Comparison of ENCODE assay signal across 4 worm cellular contexts in the genomic region with DNA sequence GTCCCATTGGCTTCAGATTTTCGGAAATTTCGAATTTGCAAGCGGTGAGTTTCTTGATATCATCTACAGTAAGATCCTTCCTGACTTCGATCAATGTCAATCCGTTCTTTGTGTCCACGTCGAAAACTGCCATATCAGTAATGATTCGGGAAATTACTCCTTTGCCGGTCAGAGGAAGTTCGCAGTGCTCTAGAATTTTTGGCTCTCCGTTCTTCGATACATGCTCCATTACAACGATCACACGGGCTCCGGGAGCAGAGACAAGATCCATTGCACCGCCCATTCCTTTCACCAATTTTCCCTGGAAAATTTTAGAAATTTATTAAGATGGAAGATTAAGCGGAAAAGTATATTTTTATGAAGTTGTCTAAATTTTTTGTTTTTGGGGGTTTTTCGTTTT.
TF ChIP-seq lines count a peak whose summit lies in the region.

No protein-coding gene starts in this region.

TF ChIP-seq in whole organism, L1 larva, 84 proteins besides CTCF, POLR2A, EP300 and RAD21:
- TF ChIP-seq xbp-1 (tag; optimal IDR thresholded peaks at IDR 0.05; lab: Kevin White, UChicago) (no peak), hlh-17 (GFP tag; optimal IDR thresholded peaks at IDR 0.05; lab: Kevin White, UChicago; ENCODE audit: borderline replicate concordance) (peak; percentile 28), nhr-90 (tag; optimal IDR thresholded peaks at IDR 0.05; lab: Kevin White, UChicago; ENCODE audit: poor library complexity) (no peak)

TF ChIP-seq in whole organism, L3 larva, 47 proteins besides CTCF, POLR2A, EP300 and RAD21:
- no peak for TF ChIP-seq lin-39 (tag; optimal IDR thresholded peaks at IDR 0.05; lab: Kevin White, UChicago)
- TF ChIP-seq ama-1 (optimal IDR thresholded peaks at IDR 0.05; lab: Kevin White, UChicago), result peak; percentile 86
- no peak for TF ChIP-seq ceh-9 (tag; optimal IDR thresholded peaks at IDR 0.05; lab: Kevin White, UChicago)
- no peak for TF ChIP-seq nhr-12 (tag; optimal IDR thresholded peaks at IDR 0.05; lab: Kevin White, UChicago)
- no peak for TF ChIP-seq unc-62 (GFP tag; optimal IDR thresholded peaks at IDR 0.05; lab: Kevin White, UChicago)
- no peak for TF ChIP-seq nhr-237 (tag; optimal IDR thresholded peaks at IDR 0.05; lab: Kevin White, UChicago)
- no peak for TF ChIP-seq sea-2 (GFP tag; optimal IDR thresholded peaks at IDR 0.05; lab: Kevin White, UChicago)
- TF ChIP-seq zag-1 (tag; optimal IDR thresholded peaks at IDR 0.05; lab: Kevin White, UChicago), result no peak
- TF ChIP-seq mml-1 (tag; optimal IDR thresholded peaks at IDR 0.05; lab: Kevin White, UChicago), result no peak
- TF ChIP-seq fkh-10 (GFP tag; optimal IDR thresholded peaks at IDR 0.05; lab: Kevin White, UChicago), result no peak
- peak; percentile 41 for TF ChIP-seq nhr-43 (tag; optimal IDR thresholded peaks at IDR 0.05; lab: Kevin White, UChicago; ENCODE audit: poor library complexity, severe bottlenecking)

TF ChIP-seq in whole organism, L4 larva, 104 proteins besides CTCF, POLR2A, EP300 and RAD21 (continues in another document):
- no peak for TF ChIP-seq F10B5.3 (tag; optimal IDR thresholded peaks at IDR 0.05; lab: Kevin White, UChicago)
- no peak for TF ChIP-seq egl-27 (tag; optimal IDR thresholded peaks at IDR 0.05; lab: Kevin White, UChicago)
- TF ChIP-seq snpc-1.2 (GFP tag; IDR thresholded peaks at IDR 0.05; lab: Robert Waterston, UW), result peak; percentile 21; the same call in 1 of the 2 replicates
- TF ChIP-seq nhr-111 (GFP tag; optimal IDR thresholded peaks at IDR 0.05; lab: Kevin White, UChicago), result peak; percentile 58
- peak; percentile 48 for TF ChIP-seq mes-2 (tag; optimal IDR thresholded peaks at IDR 0.05; lab: Kevin White, UChicago; ENCODE audit: poor library complexity, severe bottlenecking)
- TF ChIP-seq ama-1 (optimal IDR thresholded peaks at IDR 0.05; lab: Kevin White, UChicago), result peak; percentile 39
- no peak for TF ChIP-seq mxl-2 (GFP tag; conservative IDR thresholded peaks at IDR 0.05; lab: Robert Waterston, UW)
- TF ChIP-seq cey-2 (tag; optimal IDR thresholded peaks at IDR 0.05; lab: Kevin White, UChicago; ENCODE audit: borderline replicate concordance, insufficient read depth), result no peak
- TF ChIP-seq sdz-12 (GFP tag; optimal IDR thresholded peaks at IDR 0.05; lab: Kevin White, UChicago), result peak; percentile 65
- TF ChIP-seq ceh-82 (tag; optimal IDR thresholded peaks at IDR 0.05; lab: Kevin White, UChicago), result no peak
- no peak for TF ChIP-seq dve-1 (tag; optimal IDR thresholded peaks at IDR 0.05; lab: Kevin White, UChicago; ENCODE audit: insufficient read depth)
- TF ChIP-seq daf-19 (GFP tag; conservative IDR thresholded peaks at IDR 0.05; lab: Robert Waterston, UW), result no peak
- 0 out of 2 replicates have a peak, but pooled peaks have one; percentile 15 for TF ChIP-seq ZK337.2 (GFP tag; IDR thresholded peaks at IDR 0.05; lab: Robert Waterston, UW)
- peak; percentile 6; the same call in 1 of the 2 replicates for TF ChIP-seq mdt-29 (GFP tag; IDR thresholded peaks at IDR 0.05; lab: Robert Waterston, UW)
- TF ChIP-seq lin-29 (GFP tag; IDR thresholded peaks at IDR 0.05; lab: Robert Waterston, UW), result 0 out of 2 replicates have a peak, but pooled peaks have one; percentile 38
- TF ChIP-seq hlh-30 (tag; optimal IDR thresholded peaks at IDR 0.05; lab: Kevin White, UChicago; ENCODE audit: insufficient read depth), result no peak
- TF ChIP-seq ceh-62 (tag; optimal IDR thresholded peaks at IDR 0.05; lab: Kevin White, UChicago), result no peak
- no peak for TF ChIP-seq zip-2 (tag; optimal IDR thresholded peaks at IDR 0.05; lab: Kevin White, UChicago)
- no peak for TF ChIP-seq nhr-48 (tag; optimal IDR thresholded peaks at IDR 0.05; lab: Kevin White, UChicago)
- TF ChIP-seq madf-9 (GFP tag; conservative IDR thresholded peaks at IDR 0.05; lab: Robert Waterston, UW), result no peak
- TF ChIP-seq madf-5 (GFP tag; IDR thresholded peaks at IDR 0.05; lab: Robert Waterston, UW), result 0 out of 4 replicates have a peak, but pooled peaks of 1 of the 2 experiments have one; percentile 36
- peak; percentile 8 for TF ChIP-seq duxl-1 (tag; optimal IDR thresholded peaks at IDR 0.05; lab: Kevin White, UChicago; ENCODE audit: poor library complexity)
- TF ChIP-seq php-3 (GFP tag; IDR thresholded peaks at IDR 0.05; lab: Robert Waterston, UW), result 0 out of 2 replicates have a peak, but pooled peaks have one; percentile 32
- no peak for TF ChIP-seq ztf-11 (tag; optimal IDR thresholded peaks at IDR 0.05; lab: Kevin White, UChicago)
- TF ChIP-seq D1046.2 (GFP tag; IDR thresholded peaks at IDR 0.05; lab: Robert Waterston, UW), result 0 out of 2 replicates have a peak, but pooled peaks have one; percentile 25
- TF ChIP-seq daf-16 (GFP tag; optimal IDR thresholded peaks at IDR 0.05; lab: Kevin White, UChicago), result no peak
- TF ChIP-seq daf-16 (tag; optimal IDR thresholded peaks at IDR 0.05; lab: Kevin White, UChicago), result peak; percentile 14
- TF ChIP-seq nhr-77 (tag; optimal IDR thresholded peaks at IDR 0.05; lab: Kevin White, UChicago), result no peak
- TF ChIP-seq Y5F2A.4 (GFP tag; optimal IDR thresholded peaks at IDR 0.05; lab: Kevin White, UChicago), result no peak
- peak; percentile 58; the same call in 1 of the 2 replicates for TF ChIP-seq egl-43 (GFP tag; IDR thresholded peaks at IDR 0.05; lab: Robert Waterston, UW)
- 0 out of 2 replicates have a peak, but pooled peaks have one; percentile 24 for TF ChIP-seq ctbp-1 (GFP tag; IDR thresholded peaks at IDR 0.05; lab: Robert Waterston, UW)
- no peak for TF ChIP-seq ceh-32 (tag; optimal IDR thresholded peaks at IDR 0.05; lab: Kevin White, UChicago; ENCODE audit: poor library complexity)
- TF ChIP-seq lim-7 (GFP tag; IDR thresholded peaks at IDR 0.05; lab: Robert Waterston, UW), result 0 out of 2 replicates have a peak, but pooled peaks have one; percentile 61

TF ChIP-seq in whole organism, young adult, 124 proteins besides CTCF, POLR2A, EP300 and RAD21 (continues in another document):
- TF ChIP-seq hsf-1 (GFP tag; IDR thresholded peaks at IDR 0.05; lab: Robert Waterston, UW) (no peak), snpc-3.4 (tag; optimal IDR thresholded peaks at IDR 0.05; lab: Kevin White, UChicago) (no peak), pbrm-1 (GFP tag; IDR thresholded peaks at IDR 0.05; lab: Robert Waterston, UW) (no peak), B0019.2 (GFP tag; conservative IDR thresholded peaks at IDR 0.05; lab: Robert Waterston, UW) (no peak), snpc-1.1 (tag; optimal IDR thresholded peaks at IDR 0.05; lab: Kevin White, UChicago; ENCODE audit: insufficient read depth) (no peak), D2030.7 (GFP tag; IDR thresholded peaks at IDR 0.05; lab: Robert Waterston, UW) (no peak), C06A6.2 (GFP tag; conservative IDR thresholded peaks at IDR 0.05; lab: Robert Waterston, UW) (no peak), aptf-2 (GFP tag; conservative IDR thresholded peaks at IDR 0.05; lab: Robert Waterston, UW) (no peak), rec-8 (tag; optimal IDR thresholded peaks at IDR 0.05; lab: Kevin White, UChicago) (no peak), egrh-3 (GFP tag; IDR thresholded peaks at IDR 0.05; lab: Robert Waterston, UW) (no peak), lir-1 (GFP tag; conservative IDR thresholded peaks at IDR 0.05; lab: Robert Waterston, UW) (no peak), nhr-120 (GFP tag; IDR thresholded peaks at IDR 0.05; lab: Robert Waterston, UW) (no peak), F33H1.4 (GFP tag; IDR thresholded peaks at IDR 0.05; lab: Robert Waterston, UW) (no peak), ets-4 (GFP tag; optimal IDR thresholded peaks at IDR 0.05; lab: Kevin White, UChicago) (no peak), cebp-1 (GFP tag; IDR thresholded peaks at IDR 0.05; lab: Robert Waterston, UW) (no peak), cebp-1 (tag; optimal IDR thresholded peaks at IDR 0.05; lab: Kevin White, UChicago) (no peak), akir-1 (GFP tag; optimal IDR thresholded peaks at IDR 0.05; lab: Kevin White, UChicago) (no peak), egl-18 (GFP tag; IDR thresholded peaks at IDR 0.05; lab: Robert Waterston, UW) (no peak), F57A8.1 (GFP tag; optimal IDR thresholded peaks at IDR 0.05; lab: Kevin White, UChicago) (no peak), mes-4 (tag; optimal IDR thresholded peaks at IDR 0.05; lab: Kevin White, UChicago) (no peak), zim-3 (tag; optimal IDR thresholded peaks at IDR 0.05; lab: Kevin White, UChicago) (peak; percentile 49), F52B5.7 (tag; optimal IDR thresholded peaks at IDR 0.05; lab: Kevin White, UChicago) (peak; percentile 42), ceh-40 (GFP tag; IDR thresholded peaks at IDR 0.05; lab: Robert Waterston, UW) (no peak), mcd-1 (GFP tag; IDR thresholded peaks at IDR 0.05; lab: Robert Waterston, UW) (0 out of 2 replicates have a peak, but pooled peaks have one; percentile 28), lsy-27 (tag; optimal IDR thresholded peaks at IDR 0.05; lab: Kevin White, UChicago; ENCODE audit: borderline replicate concordance, insufficient read depth) (no peak), ceh-58 (GFP tag; IDR thresholded peaks at IDR 0.05; lab: Robert Waterston, UW) (no peak), nhr-27 (tag; optimal IDR thresholded peaks at IDR 0.05; lab: Kevin White, UChicago) (no peak), lin-54 (GFP tag; optimal IDR thresholded peaks at IDR 0.05; lab: Kevin White, UChicago) (no peak), xnd-1 (tag; optimal IDR thresholded peaks at IDR 0.05; lab: Kevin White, UChicago) (no peak), aptf-3 (GFP tag; IDR thresholded peaks at IDR 0.05; lab: Robert Waterston, UW) (peak; percentile 69; the same call in 1 of the 2 replicates), atf-7 (tag; optimal IDR thresholded peaks at IDR 0.05; lab: Kevin White, UChicago) (no peak), mel-28 (tag; optimal IDR thresholded peaks at IDR 0.05; lab: Kevin White, UChicago; ENCODE audit: borderline replicate concordance) (no peak), athp-1 (tag; optimal IDR thresholded peaks at IDR 0.05; lab: Kevin White, UChicago) (no peak), madf-3 (GFP tag; IDR thresholded peaks at IDR 0.05; lab: Robert Waterston, UW) (peak; percentile 71; the same call in 1 of the 2 replicates), sdz-38 (tag; optimal IDR thresholded peaks at IDR 0.05; lab: Kevin White, UChicago) (no peak), snpc-4 (GFP tag; optimal IDR thresholded peaks at IDR 0.05; lab: Kevin White, UChicago) (no peak), snpc-4 (tag; optimal IDR thresholded peaks at IDR 0.05; lab: Kevin White, UChicago) (no peak), hlh-26 (GFP tag; conservative IDR thresholded peaks at IDR 0.05; lab: Robert Waterston, UW) (no peak), dpff-1 (tag; optimal IDR thresholded peaks at IDR 0.05; lab: Kevin White, UChicago) (no peak), ekl-4 (GFP tag; IDR thresholded peaks at IDR 0.05; lab: Robert Waterston, UW) (peak; percentile 56), Y53G8AR.9 (GFP tag; conservative IDR thresholded peaks at IDR 0.05; lab: Robert Waterston, UW) (0 out of 2 replicates have a peak, but pooled peaks have one; percentile 10), attf-5 (GFP tag; optimal IDR thresholded peaks at IDR 0.05; lab: Kevin White, UChicago) (no peak)
